Fruit fly (Drosophila melanogaster): ENCODE measurements around the gene CG2017.
A peak's percentile ranks its signal among the peaks of the same experiment; 100 is the strongest.

The CG2017 gene

dm6 chr3R:5843516-5843915 lies 18.7 kb downstream of the CG2017 start:
- peak; percentile 12 for TF ChIP-seq grn (GFP tag; optimal IDR thresholded peaks at IDR 0.05)
- TF ChIP-seq CG2199 (GFP tag; IDR thresholded peaks at IDR 0.05) = peak; percentile 64; the same call in 1 of the 3 replicates
- no peak for TF ChIP-seq CG12071 (GFP tag; optimal IDR thresholded peaks at IDR 0.05)

dm6 chr3R:5841290-5841689 lies 20.9 kb downstream of the CG2017 start:
- no peak for TF ChIP-seq dpn (GFP tag; optimal IDR thresholded peaks at IDR 0.05)
- TF ChIP-seq CG10147 (GFP tag; optimal IDR thresholded peaks at IDR 0.05) = no peak
- no peak for TF ChIP-seq gro (GFP tag; optimal IDR thresholded peaks at IDR 0.05)
- TF ChIP-seq pros (GFP tag; optimal IDR thresholded peaks at IDR 0.05) = no peak
- TF ChIP-seq Xbp1 (GFP tag; optimal IDR thresholded peaks at IDR 0.05) = no peak
- TF ChIP-seq CG12219 (GFP tag; optimal IDR thresholded peaks at IDR 0.05) = no peak
- no peak for TF ChIP-seq Chrac-16 (GFP tag; optimal IDR thresholded peaks at IDR 0.05)
- TF ChIP-seq CG11560 (tag; IDR thresholded peaks at IDR 0.05) = no peak
- TF ChIP-seq CG11695 (GFP tag; IDR thresholded peaks at IDR 0.05) = no peak
- no peak for TF ChIP-seq CG7357 (GFP tag; IDR thresholded peaks at IDR 0.05)
- TF ChIP-seq exex (tag; optimal IDR thresholded peaks at IDR 0.05) = peak; percentile 96
- no peak for TF ChIP-seq CG9727 (GFP tag; optimal IDR thresholded peaks at IDR 0.05)
- TF ChIP-seq CG11696 (GFP tag; IDR thresholded peaks at IDR 0.05) = no peak
- TF ChIP-seq ap (GFP tag; IDR thresholded peaks at IDR 0.05) = no peak
- no peak for TF ChIP-seq Taf1 (GFP tag; IDR thresholded peaks at IDR 0.05)
- peak; percentile 88 for TF ChIP-seq cwo (GFP tag; optimal IDR thresholded peaks at IDR 0.05)
- TF ChIP-seq CG10654 (GFP tag; optimal IDR thresholded peaks at IDR 0.05) = no peak
- TF ChIP-seq CG5180 (GFP tag; optimal IDR thresholded peaks at IDR 0.05) = no peak
- TF ChIP-seq Pdp1 (GFP tag; optimal IDR thresholded peaks at IDR 0.05) = peak in 1 of 2 experiments; percentile 22
- no peak for TF ChIP-seq CG17359 (tag; optimal IDR thresholded peaks at IDR 0.05)
- no peak for TF ChIP-seq CG12299 (tag; optimal IDR thresholded peaks at IDR 0.05)
- no peak for TF ChIP-seq psq (GFP tag; optimal IDR thresholded peaks at IDR 0.05)
- TF ChIP-seq Sry-β (GFP tag; optimal IDR thresholded peaks at IDR 0.05) = no peak
- TF ChIP-seq klu (GFP tag; IDR thresholded peaks at IDR 0.05) = no peak
- TF ChIP-seq tap (tag; optimal IDR thresholded peaks at IDR 0.05) = no peak
- no peak for TF ChIP-seq Fer1 (GFP tag; optimal IDR thresholded peaks at IDR 0.05)
- TF ChIP-seq D19B (GFP tag; optimal IDR thresholded peaks at IDR 0.05) = no peak
- TF ChIP-seq CG17802 (tag; optimal IDR thresholded peaks at IDR 0.05) = no peak
- TF ChIP-seq Neu2 (GFP tag; optimal IDR thresholded peaks at IDR 0.05; ENCODE audit: borderline replicate concordance) = no peak
- TF ChIP-seq az2 (GFP tag; optimal IDR thresholded peaks at IDR 0.05) = no peak
- TF ChIP-seq mam (GFP tag; optimal IDR thresholded peaks at IDR 0.05) = no peak
- no peak for TF ChIP-seq chm (GFP tag; IDR thresholded peaks at IDR 0.05)
- no peak for TF ChIP-seq MBD-R2 (GFP tag; IDR thresholded peaks at IDR 0.05)
- no peak for TF ChIP-seq dimm (GFP tag; IDR thresholded peaks at IDR 0.05)
- no peak for TF ChIP-seq Max (GFP tag; optimal IDR thresholded peaks at IDR 0.05)
- no peak for TF ChIP-seq Sry-δ (GFP tag; optimal IDR thresholded peaks at IDR 0.05)
- peak; percentile 82 for TF ChIP-seq grn (GFP tag; optimal IDR thresholded peaks at IDR 0.05)
- TF ChIP-seq jigr1 (GFP tag; IDR thresholded peaks at IDR 0.05) = no peak
- TF ChIP-seq tin (GFP tag; optimal IDR thresholded peaks at IDR 0.05) = no peak
- TF ChIP-seq Meics (GFP tag; optimal IDR thresholded peaks at IDR 0.05) = no peak
- no peak for TF ChIP-seq eve (GFP tag; optimal IDR thresholded peaks at IDR 0.05)
- no peak for TF ChIP-seq ems (GFP tag; optimal IDR thresholded peaks at IDR 0.05)
- no peak for TF ChIP-seq CG2120 (GFP tag; optimal IDR thresholded peaks at IDR 0.05)
- TF ChIP-seq D19A (tag; optimal IDR thresholded peaks at IDR 0.05) = no peak
- peak; percentile 74 for TF ChIP-seq sug (tag; optimal IDR thresholded peaks at IDR 0.05)
- no peak for TF ChIP-seq Poxn (GFP tag; IDR thresholded peaks at IDR 0.05)
- TF ChIP-seq cad (GFP tag; optimal IDR thresholded peaks at IDR 0.05) = no peak
- TF ChIP-seq CG16779 (GFP tag; IDR thresholded peaks at IDR 0.05) = no peak
- TF ChIP-seq lmd (GFP tag; IDR thresholded peaks at IDR 0.05) = no peak
